Fruit fly (Drosophila melanogaster) whole organism, embryonic: Measurements from ENCODE around the gene Syp.
A peak's percentile ranks its signal among the peaks of the same experiment; 100 is the strongest.

Experiments used
- B-H2 ChIP-seq: fragments of 200-800 bp; sonication (Bioruptor generic); optimal IDR thresholded peaks from 2 replicates; lab custom pipeline; 2018; ENCODE audit warnings: missing biosample characterization, mild to moderate bottlenecking, missing genetic modification characterization
- BEAF-32 ChIP-seq: fragments of 200-800 bp; sonication (Bioruptor generic); optimal IDR thresholded peaks from 3 replicates; lab custom pipeline; 2017; ENCODE audit warnings: missing biosample characterization, missing genetic modification characterization, mild to moderate bottlenecking, moderate library complexity, missing genetic modification reagents
- Bteb2 ChIP-seq: fragments of 200-800 bp; sonication (Bioruptor generic); optimal IDR thresholded peaks from 2 replicates; lab custom pipeline; 2016; ENCODE audit warnings: missing biosample characterization, missing genetic modification characterization
- CG10274 ChIP-seq: fragments of 200-800 bp; sonication (Bioruptor generic); optimal IDR thresholded peaks from 3 replicates; lab custom pipeline; 2017; ENCODE audit warnings: missing biosample characterization, mild to moderate bottlenecking, missing genetic modification characterization
- CG10366 ChIP-seq: fragments of 200-800 bp; sonication (Bioruptor generic); IDR thresholded peaks from 2 replicates; pipeline ENCODE4 v1.3.6; 2022; ENCODE audit warnings: missing biosample characterization, missing genetic modification characterization
- CG10979 ChIP-seq: fragments of 200-800 bp; sonication (Bioruptor generic); optimal IDR thresholded peaks from 2 replicates; lab custom pipeline; 2018; ENCODE audit warnings: missing biosample characterization, mild to moderate bottlenecking, missing genetic modification characterization, moderate library complexity
- CG11093 ChIP-seq: fragments of 200-800 bp; sonication (Bioruptor generic); IDR thresholded peaks from 3 replicates; pipeline ENCODE4 v1.3.6; 2022; ENCODE audit warnings: missing biosample characterization, missing genetic modification characterization
- CG11504 ChIP-seq: fragments of 200-800 bp; sonication (Bioruptor generic); optimal IDR thresholded peaks from 3 replicates; lab custom pipeline; 2019; ENCODE audit warnings: missing biosample characterization, mild to moderate bottlenecking, missing genetic modification characterization, moderate library complexity
- CG12104 ChIP-seq: fragments of 200-800 bp; sonication (Bioruptor generic); optimal IDR thresholded peaks from 3 replicates; lab custom pipeline; 2016; ENCODE audit warnings: missing biosample characterization, missing genetic modification characterization
- CG17802 ChIP-seq: fragments of 200-800 bp; sonication (Bioruptor generic); optimal IDR thresholded peaks from 2 replicates; lab custom pipeline; 2018; ENCODE audit warnings: missing biosample characterization, mild to moderate bottlenecking, missing genetic modification characterization, moderate library complexity
- CG18476 ChIP-seq: fragments of 200-800 bp; sonication (Bioruptor generic); optimal IDR thresholded peaks from 2 replicates; lab custom pipeline; 2016; ENCODE audit warnings: missing biosample characterization, mild to moderate bottlenecking, missing genetic modification characterization
- CG2875 ChIP-seq: fragments of 200-800 bp; sonication (Bioruptor generic); optimal IDR thresholded peaks from 2 replicates; lab custom pipeline; 2017; ENCODE audit warnings: missing biosample characterization, mild to moderate bottlenecking, missing genetic modification characterization, missing genetic modification reagents
- CG31441 ChIP-seq: fragments of 200-800 bp; sonication (Bioruptor generic); IDR thresholded peaks from 2 replicates; pipeline ENCODE4 v1.3.6; 2022; ENCODE audit warnings: missing biosample characterization, missing genetic modification characterization
- CG32767 ChIP-seq: fragments of 200-800 bp; sonication (Bioruptor generic); IDR thresholded peaks from 2 replicates; pipeline ENCODE4 v1.3.6; 2022; ENCODE audit warnings: missing biosample characterization, missing genetic modification characterization
- CG4424 ChIP-seq: fragments of 200-800 bp; sonication (Bioruptor generic); optimal IDR thresholded peaks from 3 replicates; lab custom pipeline; 2016; ENCODE audit warnings: missing biosample characterization, missing genetic modification characterization
- CG4730 ChIP-seq: fragments of 200-800 bp; sonication (Bioruptor generic); IDR thresholded peaks from 2 replicates; pipeline ENCODE4 v1.3.6; 2022; ENCODE audit warnings: missing biosample characterization, missing genetic modification characterization
- CG6791 ChIP-seq: fragments of 200-800 bp; sonication (Bioruptor generic); IDR thresholded peaks from 3 replicates; pipeline ENCODE4 v1.3.6; 2022; ENCODE audit warnings: missing biosample characterization, missing genetic modification characterization; ENCODE audit not compliant: partially characterized antibody
- CG7271 ChIP-seq: fragments of 200-800 bp; sonication (Bioruptor generic); optimal IDR thresholded peaks from 2 replicates; lab custom pipeline; 2018; ENCODE audit warnings: missing biosample characterization, mild to moderate bottlenecking, missing genetic modification characterization, moderate library complexity
- CG7745 ChIP-seq: fragments of 200-800 bp; sonication (Bioruptor generic); optimal IDR thresholded peaks from 2 replicates; lab custom pipeline; 2018; ENCODE audit warnings: missing biosample characterization, mild to moderate bottlenecking, missing genetic modification characterization, moderate library complexity
- Chrac-16 ChIP-seq: fragments of 200-800 bp; sonication (Bioruptor generic); optimal IDR thresholded peaks from 3 replicates; lab custom pipeline; 2016; ENCODE audit warnings: missing biosample characterization, missing genetic modification characterization
- E2f1 ChIP-seq: fragments of 200-800 bp; sonication (Bioruptor generic); IDR thresholded peaks from 2 replicates; pipeline ENCODE4 v1.3.6; 2022; ENCODE audit warnings: missing biosample characterization, missing genetic modification characterization
- Elba2 ChIP-seq: fragments of 200-800 bp; sonication (Bioruptor generic); optimal IDR thresholded peaks from 3 replicates; lab custom pipeline; 2016; ENCODE audit warnings: missing biosample characterization, missing genetic modification characterization
- H15 ChIP-seq: fragments of 200-800 bp; sonication (Bioruptor generic); IDR thresholded peaks from 3 replicates; pipeline ENCODE4 v1.3.6; 2022; ENCODE audit warnings: missing biosample characterization, missing genetic modification characterization
- Hmr ChIP-seq: fragments of 200-800 bp; sonication (Bioruptor generic); optimal IDR thresholded peaks from 3 replicates; lab custom pipeline; 2017; ENCODE audit warnings: mild to moderate bottlenecking, missing biosample characterization, missing genetic modification reagents, missing genetic modification characterization
- Hsf ChIP-seq: fragments of 200-800 bp; sonication (Bioruptor generic); optimal IDR thresholded peaks from 3 replicates; lab custom pipeline; 2016; ENCODE audit warnings: missing biosample characterization, missing genetic modification characterization
- NFAT ChIP-seq: fragments of 200-800 bp; sonication (Bioruptor generic); IDR thresholded peaks from 2 replicates; pipeline ENCODE4 v1.3.6; 2022; ENCODE audit warnings: missing biosample characterization, missing genetic modification characterization
- Nf-YA ChIP-seq: fragments of 200-800 bp; sonication (Bioruptor generic); IDR thresholded peaks from 2 replicates; pipeline ENCODE4 v1.3.6; 2022; ENCODE audit warnings: missing biosample characterization, missing genetic modification characterization
- Nf-YC ChIP-seq: fragments of 200-800 bp; optimal IDR thresholded peaks from 3 replicates; lab custom pipeline; 2019; ENCODE audit warnings: missing biosample characterization, mild to moderate bottlenecking, missing genetic modification characterization, moderate library complexity
- Ravus ChIP-seq: fragments of 200-800 bp; sonication (Bioruptor generic); IDR thresholded peaks from 2 replicates; pipeline ENCODE4 v1.3.6; 2022; ENCODE audit warnings: missing biosample characterization, missing genetic modification characterization
- Rfx ChIP-seq: fragments of 200-800 bp; sonication (Bioruptor generic); IDR thresholded peaks from 2 replicates; pipeline ENCODE4 v1.3.6; 2022; ENCODE audit warnings: missing biosample characterization, missing genetic modification characterization
- Sry-β ChIP-seq: fragments of 200-800 bp; sonication (Bioruptor generic); optimal IDR thresholded peaks from 2 replicates; lab custom pipeline; 2018; ENCODE audit warnings: missing biosample characterization, mild to moderate bottlenecking, missing genetic modification characterization, moderate library complexity
- Taf1 ChIP-seq: fragments of 200-800 bp; sonication (Bioruptor generic); IDR thresholded peaks from 2 replicates; pipeline ENCODE4 v1.3.6; 2022; ENCODE audit warnings: missing biosample characterization, missing genetic modification characterization
- Vsx1 ChIP-seq: fragments of 200-800 bp; sonication (Bioruptor generic); optimal IDR thresholded peaks from 2 replicates; lab custom pipeline; 2017; ENCODE audit warnings: missing biosample characterization, mild to moderate bottlenecking, missing genetic modification characterization, missing genetic modification reagents
- amos ChIP-seq: fragments of 200-800 bp; sonication (Bioruptor generic); IDR thresholded peaks from 2 replicates; pipeline ENCODE4 v1.3.6; 2022; ENCODE audit warnings: missing biosample characterization, missing genetic modification characterization; ENCODE audit not compliant: partially characterized antibody
- ash1 ChIP-seq: fragments of 200-800 bp; sonication (Bioruptor generic); optimal IDR thresholded peaks from 2 replicates; lab custom pipeline; 2018; ENCODE audit warnings: missing biosample characterization, mild to moderate bottlenecking, missing genetic modification characterization
- bcd ChIP-seq: fragments of 200-800 bp; sonication (Bioruptor generic); optimal IDR thresholded peaks from 2 replicates; lab custom pipeline; 2017; ENCODE audit warnings: missing biosample characterization, mild to moderate bottlenecking, missing genetic modification characterization
- cg ChIP-seq: fragments of 200-800 bp; sonication (Bioruptor generic); optimal IDR thresholded peaks from 3 replicates; lab custom pipeline; 2019; ENCODE audit warnings: missing biosample characterization, mild to moderate bottlenecking, missing genetic modification characterization, moderate library complexity
- crol ChIP-seq: fragments of 200-800 bp; sonication (Bioruptor generic); IDR thresholded peaks from 2 replicates; pipeline ENCODE4 v1.3.6; 2022; ENCODE audit warnings: missing biosample characterization, missing genetic modification characterization
- grau ChIP-seq: fragments of 200-800 bp; optimal IDR thresholded peaks from 3 replicates; lab custom pipeline; 2019; ENCODE audit warnings: missing biosample characterization, mild to moderate bottlenecking, missing genetic modification characterization, moderate library complexity
- ham ChIP-seq: fragments of 200-800 bp; sonication (Bioruptor generic); IDR thresholded peaks from 2 replicates; pipeline ENCODE4 v1.3.6; 2022; ENCODE audit warnings: missing biosample characterization, missing genetic modification characterization
- nau ChIP-seq: fragments of 200-800 bp; sonication (Bioruptor generic); optimal IDR thresholded peaks from 3 replicates; lab custom pipeline; 2017; ENCODE audit warnings: missing biosample characterization, mild to moderate bottlenecking, missing genetic modification characterization, missing genetic modification reagents
- nerfin-1 ChIP-seq: fragments of 200-800 bp; sonication (Bioruptor generic); optimal IDR thresholded peaks from 3 replicates; lab custom pipeline; 2019; ENCODE audit warnings: missing biosample characterization, mild to moderate bottlenecking, missing genetic modification characterization, moderate library complexity
- pzg ChIP-seq: fragments of 200-800 bp; sonication (Bioruptor generic); optimal IDR thresholded peaks from 3 replicates; lab custom pipeline; 2018; ENCODE audit warnings: missing biosample characterization, mild to moderate bottlenecking, missing genetic modification characterization, moderate library complexity
- ro ChIP-seq: fragments of 200-800 bp; sonication (Bioruptor generic); IDR thresholded peaks from 2 replicates; pipeline ENCODE4 v1.3.6; 2022; ENCODE audit warnings: missing biosample characterization, missing genetic modification characterization
- sens-2 ChIP-seq: fragments of 200-800 bp; sonication (Bioruptor generic); IDR thresholded peaks from 2 replicates; pipeline ENCODE4 v1.3.6; 2022; ENCODE audit warnings: missing biosample characterization, missing genetic modification characterization
- shn ChIP-seq: fragments of 200-800 bp; sonication (Bioruptor generic); optimal IDR thresholded peaks from 3 replicates; lab custom pipeline; 2016; ENCODE audit warnings: missing biosample characterization, missing genetic modification characterization
- slp2 ChIP-seq: fragments of 200-800 bp; sonication (Bioruptor generic); optimal IDR thresholded peaks from 2 replicates; lab custom pipeline; 2016; ENCODE audit warnings: missing biosample characterization, missing genetic modification characterization
- ssp ChIP-seq: fragments of 200-800 bp; sonication (Bioruptor generic); IDR thresholded peaks from 2 replicates; pipeline ENCODE4 v1.3.6; 2022; ENCODE audit warnings: missing biosample characterization, missing genetic modification characterization
- tap ChIP-seq: fragments of 200-800 bp; optimal IDR thresholded peaks from 3 replicates; lab custom pipeline; 2019; ENCODE audit warnings: missing biosample characterization, mild to moderate bottlenecking, missing genetic modification characterization, moderate library complexity
- trh ChIP-seq: fragments of 200-800 bp; sonication (Bioruptor generic); optimal IDR thresholded peaks from 2 replicates; lab custom pipeline; 2016; ENCODE audit warnings: missing biosample characterization, missing genetic modification characterization
- tx ChIP-seq: fragments of 200-800 bp; sonication (Bioruptor generic); optimal IDR thresholded peaks from 2 replicates; lab custom pipeline; 2016; ENCODE audit warnings: missing biosample characterization, missing genetic modification characterization

The Syp gene

dm6 chr3R:20830153-20830695 is 73.7 kb downstream of the Syp start, which contains the start of gene Adss (continued):
- TF ChIP-seq nerfin-1 (tag; lab: Kevin White, UChicago): peak; percentile 12
- TF ChIP-seq tx (GFP tag; lab: Kevin White, UChicago): no peak
- peak; percentile 24 for TF ChIP-seq bcd (GFP tag; lab: Kevin White, UChicago)
- TF ChIP-seq ham (GFP tag; lab: Robert Waterston, UW): no peak
- peak; percentile 39 for TF ChIP-seq shn (GFP tag; lab: Kevin White, UChicago)
- TF ChIP-seq Hmr (GFP tag; lab: Kevin White, UChicago): peak; percentile 50
- TF ChIP-seq CG31441 (GFP tag; lab: Robert Waterston, UW): 0 out of 2 replicates have a peak, but pooled peaks have one; percentile 14
- no peak for TF ChIP-seq Hsf (GFP tag; lab: Kevin White, UChicago)
- TF ChIP-seq B-H2 (GFP tag; lab: Kevin White, UChicago): peak; percentile 34
- TF ChIP-seq CG18476: no peak
- TF ChIP-seq CG11504 (tag; lab: Kevin White, UChicago): no peak
- TF ChIP-seq CG17802: no peak
- no peak for TF ChIP-seq ssp (GFP tag; lab: Robert Waterston, UW)
- no peak for TF ChIP-seq trh (GFP tag; lab: Kevin White, UChicago)
- TF ChIP-seq amos (GFP tag; lab: Robert Waterston, UW): peak; percentile 49; the same call in 1 of the 2 replicates
- peak; percentile 90 for TF ChIP-seq pzg (GFP tag; lab: Kevin White, UChicago)
- TF ChIP-seq CG4424: no peak
- peak; percentile 59 for TF ChIP-seq Rfx (GFP tag; lab: Robert Waterston, UW)
- no peak for TF ChIP-seq ro
- no peak for TF ChIP-seq Elba2 (GFP tag; lab: Kevin White, UChicago)
- TF ChIP-seq CG4730 (GFP tag; lab: Robert Waterston, UW): no peak
- peak; percentile 44 for TF ChIP-seq ash1 (GFP tag; lab: Kevin White, UChicago)
- TF ChIP-seq E2f1 (GFP tag; lab: Robert Waterston, UW): peak; percentile 22; the same call in 1 of the 2 replicates
- no peak; the same call in 1 of the 2 replicates for TF ChIP-seq CG10366 (GFP tag; lab: Robert Waterston, UW)
- no peak for TF ChIP-seq CG2875 (GFP tag; lab: Kevin White, UChicago)
- TF ChIP-seq grau (tag; lab: Kevin White, UChicago): peak; percentile 13
- no peak for TF ChIP-seq Nf-YA
- peak; percentile 41; the same call in 1 of the 2 replicates for TF ChIP-seq NFAT (GFP tag; lab: Robert Waterston, UW)
- TF ChIP-seq BEAF-32 (GFP tag; lab: Kevin White, UChicago): peak; percentile 21
- no peak for TF ChIP-seq slp2 (GFP tag; lab: Kevin White, UChicago)
- 0 out of 2 replicates have a peak, but pooled peaks have one; percentile 14 for TF ChIP-seq CG32767
- TF ChIP-seq CG6791 (GFP tag; lab: Robert Waterston, UW): peak; percentile 54; the same call in 2 of the 3 replicates
- peak; percentile 77 for TF ChIP-seq cg (GFP tag; lab: Kevin White, UChicago)
- no peak for TF ChIP-seq nau (GFP tag; lab: Kevin White, UChicago)
- no peak for TF ChIP-seq Bteb2
- TF ChIP-seq CG10979: no peak
- no peak for TF ChIP-seq Vsx1 (GFP tag; lab: Kevin White, UChicago)
- TF ChIP-seq Nf-YC (tag; lab: Kevin White, UChicago): no peak
- no peak for TF ChIP-seq tap (tag; lab: Kevin White, UChicago)
- TF ChIP-seq CG7745 (tag; lab: Kevin White, UChicago): no peak
- no peak for TF ChIP-seq CG12104
- TF ChIP-seq Sry-β (GFP tag; lab: Kevin White, UChicago): no peak
- no peak for TF ChIP-seq CG7271
- no peak for TF ChIP-seq crol (GFP tag; lab: Robert Waterston, UW)
- TF ChIP-seq CG11093 (GFP tag; lab: Robert Waterston, UW): no peak
- no peak for TF ChIP-seq Chrac-16 (GFP tag; lab: Kevin White, UChicago)
- no peak for TF ChIP-seq H15
- no peak for TF ChIP-seq Ravus
- no peak for TF ChIP-seq CG10274 (GFP tag; lab: Kevin White, UChicago)
- no peak for TF ChIP-seq Taf1 (GFP tag; lab: Robert Waterston, UW)
- no peak for TF ChIP-seq sens-2 (GFP tag; lab: Robert Waterston, UW)
